Fruit fly (Drosophila melanogaster): ENCODE measurements around the gene beta4GalT7.

DNA sequence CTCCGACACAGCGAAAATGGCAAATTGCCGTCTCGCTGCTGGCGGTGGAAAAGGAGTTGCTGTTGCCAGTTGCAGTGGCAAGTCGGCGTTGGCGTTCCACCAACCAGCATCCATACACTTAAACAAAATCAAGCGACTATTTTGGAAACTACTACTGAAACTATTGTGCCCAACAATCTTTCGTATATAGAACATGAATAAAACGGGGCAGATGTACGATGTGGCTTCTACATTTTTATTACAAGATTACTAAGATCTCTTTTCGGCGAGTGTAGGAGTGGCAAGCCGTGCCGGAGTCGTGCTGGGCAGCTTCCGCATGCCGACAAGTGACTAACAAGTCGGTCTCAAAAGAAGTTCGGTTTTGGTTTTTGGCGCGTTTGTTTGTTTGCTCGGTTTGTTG is 26.6 kb upstream of the beta4GalT7 start:
- TF ChIP-seq psq (optimal IDR thresholded peaks at IDR 0.05) (no peak), usp (GFP tag; optimal IDR thresholded peaks at IDR 0.05) (no peak), EcR (GFP tag; optimal IDR thresholded peaks at IDR 0.05) (no peak), Dll (optimal IDR thresholded peaks at IDR 0.05) (no peak), pan (optimal IDR thresholded peaks at IDR 0.05) (no peak), CG8478 (optimal IDR thresholded peaks at IDR 0.05) (no peak)

All from whole organism.